Fruit fly (Drosophila melanogaster): Measurements from ENCODE around the gene CG10357.

The CG10357 gene

DNA sequence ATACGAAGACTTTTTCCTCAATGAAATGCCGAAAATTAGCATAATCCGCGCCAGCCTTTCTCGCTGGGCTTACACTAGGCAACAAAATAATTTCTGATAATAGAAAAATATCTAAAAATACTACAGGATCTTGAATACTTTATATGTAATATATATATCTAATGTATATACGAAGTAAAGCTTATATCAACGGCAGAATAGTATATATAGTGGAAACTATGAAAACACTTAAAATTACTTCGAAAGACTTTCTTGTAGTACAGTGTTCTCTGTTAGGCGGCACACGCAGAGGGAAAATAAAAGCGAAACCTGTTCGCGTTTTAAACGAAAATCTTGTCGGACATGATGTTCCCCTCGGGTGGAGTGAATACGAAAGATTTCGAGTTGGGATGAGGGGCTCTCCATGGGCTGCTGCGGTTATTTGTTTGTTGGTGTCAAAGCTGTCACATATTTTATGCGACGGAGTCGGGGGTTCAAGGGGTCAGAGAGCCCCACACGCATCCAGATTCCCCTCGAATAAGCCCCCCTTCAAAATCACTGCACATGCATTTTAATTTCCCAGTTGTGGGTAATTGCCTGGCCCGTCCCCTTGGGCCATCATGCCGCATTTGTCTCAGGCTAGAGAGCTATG is 19.0 kb downstream of the CG10357 start (continued):
- TF ChIP-seq mirr (GFP tag; optimal IDR thresholded peaks at IDR 0.05) (no peak), fru (optimal IDR thresholded peaks at IDR 0.05) (no peak), cg (GFP tag; optimal IDR thresholded peaks at IDR 0.05) (no peak), MESR4 (GFP tag; optimal IDR thresholded peaks at IDR 0.05) (no peak), croc (GFP tag; conservative IDR thresholded peaks at IDR 0.05) (peak; percentile 63), CG18011 (GFP tag; optimal IDR thresholded peaks at IDR 0.05) (no peak), ase (GFP tag; IDR thresholded peaks at IDR 0.05) (no peak), stwl (tag; optimal IDR thresholded peaks at IDR 0.05) (no peak), CG17612 (GFP tag; IDR thresholded peaks at IDR 0.05) (no peak), NfI (GFP tag; optimal IDR thresholded peaks at IDR 0.05) (peak; percentile 34), H15 (GFP tag; IDR thresholded peaks at IDR 0.05) (no peak), bbx (GFP tag; IDR thresholded peaks at IDR 0.05; ENCODE audit: partially characterized antibody) (no peak), pum (GFP tag; optimal IDR thresholded peaks at IDR 0.05) (no peak), ems (GFP tag; optimal IDR thresholded peaks at IDR 0.05) (no peak), CG12744 (GFP tag; optimal IDR thresholded peaks at IDR 0.05) (no peak), Bteb2 (GFP tag; optimal IDR thresholded peaks at IDR 0.05) (no peak), CG9727 (GFP tag; optimal IDR thresholded peaks at IDR 0.05) (peak; percentile 62), Dip2 (GFP tag; IDR thresholded peaks at IDR 0.05) (no peak), CG6272 (GFP tag; IDR thresholded peaks at IDR 0.05) (no peak), CG14965 (GFP tag; optimal IDR thresholded peaks at IDR 0.05; ENCODE audit: borderline replicate concordance) (no peak), pb (GFP tag; optimal IDR thresholded peaks at IDR 0.05) (no peak), inv (GFP tag; IDR thresholded peaks at IDR 0.05; ENCODE audit: partially characterized antibody) (no peak), B-H2 (GFP tag; optimal IDR thresholded peaks at IDR 0.05) (no peak), sqz (GFP tag; optimal IDR thresholded peaks at IDR 0.05) (peak; percentile 60), org-1 (GFP tag; optimal IDR thresholded peaks at IDR 0.05) (peak; percentile 42), CG4360 (GFP tag; IDR thresholded peaks at IDR 0.05) (peak; percentile 47; the same call in 1 of the 2 replicates), dmrt11E (tag; optimal IDR thresholded peaks at IDR 0.05) (peak; percentile 77), NC2α (GFP tag; optimal IDR thresholded peaks at IDR 0.05) (no peak), br (optimal IDR thresholded peaks at IDR 0.05) (no peak), CG4424 (GFP tag; optimal IDR thresholded peaks at IDR 0.05) (peak; percentile 55), Nf-YA (GFP tag; IDR thresholded peaks at IDR 0.05) (no peak), CG11456 (GFP tag; IDR thresholded peaks at IDR 0.05) (0 out of 3 replicates have a peak, but pooled peaks have one; percentile 30), gsb-n (tag; optimal IDR thresholded peaks at IDR 0.05) (peak; percentile 83), CG12155 (GFP tag; optimal IDR thresholded peaks at IDR 0.05) (no peak), fd96Cb (tag; optimal IDR thresholded peaks at IDR 0.05) (peak; percentile 69), CG14860 (GFP tag; IDR thresholded peaks at IDR 0.05; ENCODE audit: partially characterized antibody) (no peak), en (GFP tag; optimal IDR thresholded peaks at IDR 0.05) (no peak), CG13894 (tag; optimal IDR thresholded peaks at IDR 0.05) (no peak), hkb (optimal IDR thresholded peaks at IDR 0.05) (no peak), hkb (GFP tag; IDR thresholded peaks at IDR 0.05) (peak; percentile 76), Nf-YB (GFP tag; optimal IDR thresholded peaks at IDR 0.05) (peak; percentile 62), CG2875 (GFP tag; optimal IDR thresholded peaks at IDR 0.05) (peak; percentile 49), CG18764 (GFP tag; optimal IDR thresholded peaks at IDR 0.05) (peak; percentile 13), CG33557 (GFP tag; optimal IDR thresholded peaks at IDR 0.05) (peak; percentile 71), CG33213 (GFP tag; optimal IDR thresholded peaks at IDR 0.05) (no peak), NC2β (GFP tag; optimal IDR thresholded peaks at IDR 0.05) (no peak), CG10267 (tag; optimal IDR thresholded peaks at IDR 0.05) (peak; percentile 81), CG7372 (GFP tag; IDR thresholded peaks at IDR 0.05) (no peak), CG12769 (tag; optimal IDR thresholded peaks at IDR 0.05) (no peak), MTF-1 (GFP tag; optimal IDR thresholded peaks at IDR 0.05; ENCODE audit: borderline replicate concordance) (peak; percentile 30), ERR (GFP tag; optimal IDR thresholded peaks at IDR 0.05) (no peak)

All from whole organism, embryonic.